Fruit fly (Drosophila melanogaster) whole organism, embryonic: ENCODE measurements around the gene RpS25.

ENCODE experiments used
- Atf3 ChIP-seq: fragments of 200-800 bp; sonication (Bioruptor generic); optimal IDR thresholded peaks from 3 replicates; lab custom pipeline; 2016; ENCODE audit warnings: missing biosample characterization, missing genetic modification characterization
- Atf6 ChIP-seq: fragments of 200-800 bp; sonication (Bioruptor generic); IDR thresholded peaks from 2 replicates; pipeline ENCODE4 v1.3.6; 2022; ENCODE audit warnings: missing biosample characterization, missing genetic modification characterization
- CG12104 ChIP-seq: fragments of 200-800 bp; sonication (Bioruptor generic); optimal IDR thresholded peaks from 3 replicates; lab custom pipeline; 2016; ENCODE audit warnings: missing biosample characterization, missing genetic modification characterization
- CG13424 ChIP-seq: fragments of 200-800 bp; sonication (Bioruptor generic); optimal IDR thresholded peaks from 2 replicates; lab custom pipeline; 2019; ENCODE audit warnings: missing biosample characterization, mild to moderate bottlenecking, missing genetic modification characterization, moderate library complexity
- CG14667 ChIP-seq: fragments of 200-800 bp; sonication (Bioruptor generic); IDR thresholded peaks from 2 replicates; pipeline ENCODE4 v1.3.6; 2022; ENCODE audit warnings: missing biosample characterization, missing genetic modification characterization
- CG14965 ChIP-seq: fragments of 200-800 bp; sonication (Bioruptor generic); optimal IDR thresholded peaks from 2 replicates; lab custom pipeline; 2016; ENCODE audit warnings: missing biosample characterization, missing genetic modification characterization, borderline replicate concordance
- CG15479 ChIP-seq: fragments of 200-800 bp; sonication (Bioruptor generic); optimal IDR thresholded peaks from 3 replicates; lab custom pipeline; 2019; ENCODE audit warnings: missing biosample characterization, mild to moderate bottlenecking, missing genetic modification characterization, moderate library complexity
- CG1602 ChIP-seq: fragments of 200-800 bp; sonication (Bioruptor generic); optimal IDR thresholded peaks from 3 replicates; lab custom pipeline; 2016; ENCODE audit warnings: missing biosample characterization, missing genetic modification characterization
- CG2199 ChIP-seq: fragments of 200-800 bp; sonication (Bioruptor generic); IDR thresholded peaks from 3 replicates; pipeline ENCODE4 v1.3.6; 2022; ENCODE audit warnings: missing biosample characterization, missing genetic modification characterization
- CG2875 ChIP-seq: fragments of 200-800 bp; sonication (Bioruptor generic); optimal IDR thresholded peaks from 2 replicates; lab custom pipeline; 2017; ENCODE audit warnings: missing biosample characterization, mild to moderate bottlenecking, missing genetic modification characterization, missing genetic modification reagents
- CG32772 ChIP-seq: fragments of 200-800 bp; sonication (Bioruptor generic); IDR thresholded peaks from 2 replicates; pipeline ENCODE4 v1.3.6; 2022; ENCODE audit warnings: missing biosample characterization, missing genetic modification characterization
- CG3838 ChIP-seq: fragments of 200-800 bp; sonication (Bioruptor generic); optimal IDR thresholded peaks from 3 replicates; lab custom pipeline; 2016; ENCODE audit warnings: missing biosample characterization, missing genetic modification characterization
- CG4328 ChIP-seq: fragments of 200-800 bp; sonication (Bioruptor generic); optimal IDR thresholded peaks from 3 replicates; lab custom pipeline; 2017; ENCODE audit warnings: missing biosample characterization, missing genetic modification reagents, missing genetic modification characterization
- CG6272 ChIP-seq: fragments of 200-800 bp; sonication (Bioruptor generic); IDR thresholded peaks from 2 replicates; pipeline ENCODE4 v1.3.6; 2022; ENCODE audit warnings: missing biosample characterization, missing genetic modification characterization
- CG6813 ChIP-seq: fragments of 200-800 bp; sonication (Bioruptor generic); optimal IDR thresholded peaks from 2 replicates; lab custom pipeline; 2017; ENCODE audit warnings: missing biosample characterization, missing genetic modification characterization, mild to moderate bottlenecking, moderate library complexity, missing genetic modification reagents
- CG7357 ChIP-seq: fragments of 200-800 bp; sonication (Bioruptor generic); IDR thresholded peaks from 3 replicates; pipeline ENCODE4 v1.3.6; 2022; ENCODE audit warnings: missing biosample characterization, missing genetic modification characterization
- CG8388 ChIP-seq: fragments of 200-800 bp; sonication (Bioruptor generic); optimal IDR thresholded peaks from 2 replicates; lab custom pipeline; 2019; ENCODE audit warnings: missing biosample characterization, mild to moderate bottlenecking, missing genetic modification characterization, moderate library complexity
- CG9609 ChIP-seq: fragments of 200-800 bp; sonication (Bioruptor generic); optimal IDR thresholded peaks from 3 replicates; lab custom pipeline; 2016; ENCODE audit warnings: missing biosample characterization, missing genetic modification characterization
- Dip2 ChIP-seq: fragments of 200-800 bp; sonication (Bioruptor generic); IDR thresholded peaks from 2 replicates; pipeline ENCODE4 v1.3.6; 2022; ENCODE audit warnings: missing biosample characterization, missing genetic modification characterization
- HHEX ChIP-seq: fragments of 200-800 bp; sonication (Bioruptor generic); optimal IDR thresholded peaks from 3 replicates; lab custom pipeline; 2017; ENCODE audit warnings: missing biosample characterization, mild to moderate bottlenecking, missing genetic modification characterization, missing genetic modification reagents
- Hey ChIP-seq: fragments of 200-800 bp; sonication (Bioruptor generic); optimal IDR thresholded peaks from 3 replicates; lab custom pipeline; 2018; ENCODE audit warnings: missing biosample characterization, mild to moderate bottlenecking, missing genetic modification characterization
- Hr39 ChIP-seq: fragments of >200 bp; optimal IDR thresholded peaks from 2 replicates; lab custom pipeline; 2017
- Lhr ChIP-seq: fragments of 200-800 bp; sonication (Bioruptor generic); optimal IDR thresholded peaks from 3 replicates; lab custom pipeline; 2017; ENCODE audit warnings: mild to moderate bottlenecking, missing biosample characterization, missing genetic modification reagents, missing genetic modification characterization
- Med ChIP-seq: fragments of 200-800 bp; sonication (Bioruptor generic); peaks from one replicate; lab custom pipeline; 2016; ENCODE audit warnings: missing biosample characterization, missing genetic modification characterization, mild to moderate bottlenecking, inconsistent platforms, moderate library complexity
- Mrtf ChIP-seq: fragments of 200-800 bp; sonication (Bioruptor generic); IDR thresholded peaks from 3 replicates; pipeline ENCODE4 v1.3.6; 2022; ENCODE audit warnings: missing biosample characterization, missing genetic modification characterization
- Nf-YA ChIP-seq: fragments of 200-800 bp; sonication (Bioruptor generic); IDR thresholded peaks from 2 replicates; pipeline ENCODE4 v1.3.6; 2022; ENCODE audit warnings: missing biosample characterization, missing genetic modification characterization
- Oli ChIP-seq: fragments of 200-800 bp; sonication (Bioruptor generic); optimal IDR thresholded peaks from 2 replicates; lab custom pipeline; 2018; ENCODE audit warnings: missing biosample characterization, mild to moderate bottlenecking, missing genetic modification characterization, moderate library complexity
- Stat92E ChIP-seq, 3 experiments: fragments of >200 bp in 2 of 3; fragments of 200-800 bp in 1 of 3; sonication (Bioruptor generic) in 1 of 3; optimal IDR thresholded peaks; 2 replicates each; lab custom pipeline; 2017 to 2019; ENCODE audit warnings: missing biosample characterization in 3 of 3, missing genetic modification characterization in 3 of 3, mild to moderate bottlenecking in 1 of 3, moderate library complexity in 1 of 3
- al ChIP-seq: fragments of 200-800 bp; sonication (Bioruptor generic); IDR thresholded peaks from 2 replicates; pipeline ENCODE4 v1.3.6; 2022; ENCODE audit warnings: missing biosample characterization, missing genetic modification characterization
- ash1 ChIP-seq: fragments of 200-800 bp; sonication (Bioruptor generic); optimal IDR thresholded peaks from 2 replicates; lab custom pipeline; 2018; ENCODE audit warnings: missing biosample characterization, mild to moderate bottlenecking, missing genetic modification characterization
- cad ChIP-seq: fragments of >200 bp; optimal IDR thresholded peaks from 2 replicates; lab custom pipeline; 2017; ENCODE audit warnings: missing biosample characterization, missing genetic modification characterization
- ci ChIP-seq: fragments of 200-800 bp; sonication (Bioruptor generic); IDR thresholded peaks from 3 replicates; pipeline ENCODE4 v1.3.6; 2022; ENCODE audit warnings: missing biosample characterization, missing genetic modification characterization
- croc ChIP-seq: fragments of 200-800 bp; sonication (Bioruptor generic); conservative IDR thresholded peaks from 3 replicates; pipeline ENCODE4 v1.3.6; 2022; ENCODE audit warnings: missing biosample characterization, missing genetic modification characterization
- dan ChIP-seq: fragments of 200-800 bp; sonication (Bioruptor generic); IDR thresholded peaks from 2 replicates; pipeline ENCODE4 v1.3.6; 2022; ENCODE audit warnings: missing biosample characterization, missing genetic modification characterization
- danr ChIP-seq: fragments of 200-800 bp; sonication (Bioruptor generic); IDR thresholded peaks from 2 replicates; pipeline ENCODE4 v1.3.6; 2022; ENCODE audit warnings: missing biosample characterization, missing genetic modification characterization
- gro ChIP-seq: fragments of 200-800 bp; sonication (Bioruptor generic); optimal IDR thresholded peaks from 2 replicates; lab custom pipeline; 2016; ENCODE audit warnings: missing biosample characterization, missing genetic modification characterization
- gt ChIP-seq: fragments of 200-800 bp; sonication (Bioruptor generic); IDR thresholded peaks from 2 replicates; pipeline ENCODE4 v1.3.6; 2022; ENCODE audit warnings: missing biosample characterization, missing genetic modification characterization
- h ChIP-seq: fragments of >200 bp; optimal IDR thresholded peaks from 2 replicates; lab custom pipeline; 2017
- ind ChIP-seq: fragments of 200-800 bp; sonication (Bioruptor generic); optimal IDR thresholded peaks from 3 replicates; lab custom pipeline; 2016; ENCODE audit warnings: missing biosample characterization, missing genetic modification characterization
- jing ChIP-seq: fragments of 200-800 bp; sonication (Bioruptor generic); optimal IDR thresholded peaks from 2 replicates; lab custom pipeline; 2018; ENCODE audit warnings: missing biosample characterization, mild to moderate bottlenecking, missing genetic modification characterization
- knrl ChIP-seq: fragments of 200-800 bp; sonication (Bioruptor generic); IDR thresholded peaks from 3 replicates; pipeline ENCODE4 v1.3.6; 2022; ENCODE audit warnings: missing biosample characterization, missing genetic modification characterization; ENCODE audit not compliant: partially characterized antibody
- pho ChIP-seq: fragments of 200-800 bp; sonication (Bioruptor generic); optimal IDR thresholded peaks from 2 replicates; lab custom pipeline; 2016; ENCODE audit warnings: missing biosample characterization, missing genetic modification characterization
- phol ChIP-seq: fragments of 200-800 bp; sonication (Bioruptor generic); optimal IDR thresholded peaks from 3 replicates; lab custom pipeline; 2018; ENCODE audit warnings: missing biosample characterization, mild to moderate bottlenecking, missing genetic modification characterization, moderate library complexity
- pzg ChIP-seq: fragments of 200-800 bp; sonication (Bioruptor generic); optimal IDR thresholded peaks from 3 replicates; lab custom pipeline; 2018; ENCODE audit warnings: missing biosample characterization, mild to moderate bottlenecking, missing genetic modification characterization, moderate library complexity
- rib ChIP-seq: fragments of 200-800 bp; sonication (Bioruptor generic); IDR thresholded peaks from 2 replicates; pipeline ENCODE4 v1.3.6; 2022; ENCODE audit warnings: missing biosample characterization, missing genetic modification characterization
- row ChIP-seq: fragments of 200-800 bp; sonication (Bioruptor generic); IDR thresholded peaks from 3 replicates; pipeline ENCODE4 v1.3.6; 2022; ENCODE audit warnings: missing biosample characterization, missing genetic modification characterization
- slp2 ChIP-seq: fragments of 200-800 bp; sonication (Bioruptor generic); optimal IDR thresholded peaks from 2 replicates; lab custom pipeline; 2016; ENCODE audit warnings: missing biosample characterization, missing genetic modification characterization
- toy ChIP-seq: fragments of 200-800 bp; sonication (Bioruptor generic); IDR thresholded peaks from 2 replicates; pipeline ENCODE4 v1.3.6; 2022; ENCODE audit warnings: missing biosample characterization, missing genetic modification characterization
- trem ChIP-seq: fragments of 200-800 bp; optimal IDR thresholded peaks from 3 replicates; lab custom pipeline; 2019; ENCODE audit warnings: missing biosample characterization, mild to moderate bottlenecking, missing genetic modification characterization, moderate library complexity
- wek ChIP-seq: fragments of 200-800 bp; sonication (Bioruptor generic); optimal IDR thresholded peaks from 3 replicates; lab custom pipeline; 2018; ENCODE audit warnings: missing biosample characterization, mild to moderate bottlenecking, missing genetic modification characterization, moderate library complexity
- zen2 ChIP-seq: fragments of 200-800 bp; sonication (Bioruptor generic); IDR thresholded peaks from 3 replicates; pipeline ENCODE4 v1.3.6; 2022; ENCODE audit warnings: missing biosample characterization, missing genetic modification characterization; ENCODE audit not compliant: partially characterized antibody
- zfh2 ChIP-seq: fragments of 200-800 bp; sonication (Bioruptor generic); optimal IDR thresholded peaks from 2 replicates; lab custom pipeline; 2016; ENCODE audit warnings: missing biosample characterization, missing genetic modification characterization

The RpS25 gene

DNA sequence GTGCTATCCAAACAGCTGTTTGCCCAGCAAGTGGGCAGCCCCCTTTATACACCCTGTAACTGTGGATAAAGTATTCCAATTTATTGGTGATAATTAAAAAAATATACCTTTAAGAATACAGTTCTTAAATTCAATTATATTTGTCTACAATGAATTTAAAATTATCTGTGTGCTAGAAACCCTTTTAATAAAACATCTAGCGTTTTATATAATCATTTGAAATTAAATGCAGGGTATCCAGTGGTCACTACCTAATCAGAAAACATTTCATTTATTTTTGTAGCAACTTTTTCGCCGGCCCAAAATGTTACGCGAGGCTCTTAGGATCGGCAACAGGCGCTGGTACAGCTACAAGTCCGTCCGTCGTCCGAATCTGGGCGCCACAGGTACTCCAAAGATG, 10.4 kb upstream of the RpS25 start, which contains the start of gene CG17726 (continued):
- TF ChIP-seq trem (peak; percentile 99), knrl (GFP tag; lab: Robert Waterston, UW) (0 out of 3 replicates have a peak, but pooled peaks have one; percentile 30), Mrtf (peak; percentile 96), Nf-YA (peak; percentile 96), CG8388 (GFP tag; lab: Kevin White, UChicago) (peak; percentile 98), toy (GFP tag; lab: Robert Waterston, UW) (peak; percentile 91), danr (peak; percentile 93), jing (GFP tag; lab: Kevin White, UChicago) (peak; percentile 92), ci (peak; percentile 99), Hr39 (lab: Kevin White, UChicago) (no peak), Atf3 (GFP tag; lab: Kevin White, UChicago) (peak; percentile 86), Oli (tag; lab: Kevin White, UChicago) (peak; percentile 97), Stat92E (GFP tag; optimal IDR thresholded peaks at IDR 0.05; lab: Kevin White, UChicago) (peak in 1 of 3 experiments; percentile 94), dan (GFP tag; lab: Robert Waterston, UW) (peak; percentile 73; the same call in 1 of the 2 replicates), CG14965 (GFP tag; lab: Kevin White, UChicago) (no peak), croc (GFP tag; lab: Robert Waterston, UW) (peak; percentile 96), CG4328 (GFP tag; lab: Kevin White, UChicago) (peak; percentile 55), ind (GFP tag; lab: Kevin White, UChicago) (peak; percentile 96), CG7357 (peak; percentile 92), cad (no peak), Hey (tag; lab: Kevin White, UChicago) (no peak), Lhr (peak; percentile 86), zen2 (GFP tag; lab: Robert Waterston, UW) (no peak), CG13424 (tag; lab: Kevin White, UChicago) (peak; percentile 99), CG6272 (GFP tag; lab: Robert Waterston, UW) (peak; percentile 93), pzg (GFP tag; lab: Kevin White, UChicago) (peak; percentile 24), row (GFP tag; lab: Robert Waterston, UW) (peak; percentile 100), Dip2 (peak; percentile 69), CG32772 (GFP tag; lab: Robert Waterston, UW) (peak; percentile 98), h (lab: Kevin White, UChicago) (no peak), rib (GFP tag; lab: Robert Waterston, UW) (peak; percentile 97), phol (peak; percentile 96), CG12104 (peak; percentile 89), CG2875 (GFP tag; lab: Kevin White, UChicago) (peak; percentile 96), CG3838 (GFP tag; lab: Kevin White, UChicago) (peak; percentile 85), gt (peak; percentile 94), CG9609 (peak; percentile 86), ash1 (GFP tag; lab: Kevin White, UChicago) (peak; percentile 9), CG6813 (GFP tag; lab: Kevin White, UChicago) (peak; percentile 93), CG2199 (GFP tag; lab: Robert Waterston, UW) (peak; percentile 94), CG1602 (peak; percentile 98), gro (peak; percentile 80), HHEX (GFP tag; lab: Kevin White, UChicago) (peak; percentile 91), al (GFP tag; lab: Robert Waterston, UW) (peak; percentile 95), wek (GFP tag; lab: Kevin White, UChicago) (peak; percentile 79), CG14667 (peak; percentile 96), pho (peak; percentile 87), Med (peak; percentile 97), zfh2 (peak; percentile 81), slp2 (GFP tag; lab: Kevin White, UChicago) (peak; percentile 84), CG15479 (GFP tag; lab: Kevin White, UChicago) (peak; percentile 65), Atf6 (GFP tag; lab: Robert Waterston, UW) (peak; percentile 99)
